Fruit fly (Drosophila melanogaster) whole organism, embryonic: ENCODE measurements around the gene CG15742.

Experiments used
- Atf-2 ChIP-seq: fragments of 200-800 bp; sonication (Bioruptor generic); optimal IDR thresholded peaks from 2 replicates; lab custom pipeline; 2016; ENCODE audit warnings: missing biosample characterization, missing genetic modification characterization
- Atf6 ChIP-seq: fragments of 200-800 bp; sonication (Bioruptor generic); IDR thresholded peaks from 2 replicates; pipeline ENCODE4 v1.3.6; 2022; ENCODE audit warnings: missing biosample characterization, missing genetic modification characterization
- CG10321 ChIP-seq: fragments of 200-800 bp; sonication (Bioruptor generic); IDR thresholded peaks from 2 replicates; pipeline ENCODE4 v1.3.6; 2022; ENCODE audit warnings: missing biosample characterization, missing genetic modification characterization
- CG10543 ChIP-seq: fragments of 200-800 bp; sonication (Bioruptor generic); optimal IDR thresholded peaks from 3 replicates; lab custom pipeline; 2017; ENCODE audit warnings: missing biosample characterization, mild to moderate bottlenecking, missing genetic modification characterization, moderate library complexity
- CG10959 ChIP-seq: fragments of 200-800 bp; sonication (Bioruptor generic); IDR thresholded peaks from 2 replicates; pipeline ENCODE4 v1.3.6; 2022; ENCODE audit warnings: missing biosample characterization, missing genetic modification characterization
- CG11695 ChIP-seq: fragments of 200-800 bp; sonication (Bioruptor generic); IDR thresholded peaks from 3 replicates; pipeline ENCODE4 v1.3.6; 2022; ENCODE audit warnings: missing biosample characterization, missing genetic modification characterization
- CG11696 ChIP-seq: fragments of 200-800 bp; sonication (Bioruptor generic); IDR thresholded peaks from 2 replicates; pipeline ENCODE4 v1.3.6; 2022; ENCODE audit warnings: missing biosample characterization, missing genetic modification characterization
- CG12155 ChIP-seq: fragments of 200-800 bp; sonication (Bioruptor generic); optimal IDR thresholded peaks from 3 replicates; lab custom pipeline; 2016; ENCODE audit warnings: missing biosample characterization, missing genetic modification characterization
- CG14667 ChIP-seq: fragments of 200-800 bp; sonication (Bioruptor generic); IDR thresholded peaks from 2 replicates; pipeline ENCODE4 v1.3.6; 2022; ENCODE audit warnings: missing biosample characterization, missing genetic modification characterization
- CG14860 ChIP-seq: fragments of 200-800 bp; sonication (Bioruptor generic); IDR thresholded peaks from 3 replicates; pipeline ENCODE4 v1.3.6; 2022; ENCODE audit warnings: missing biosample characterization, missing genetic modification characterization; ENCODE audit not compliant: partially characterized antibody
- CG3995 ChIP-seq: fragments of 200-800 bp; sonication (Bioruptor generic); optimal IDR thresholded peaks from 3 replicates; lab custom pipeline; 2016; ENCODE audit warnings: missing biosample characterization, missing genetic modification characterization
- CG4282 ChIP-seq: fragments of 200-800 bp; sonication (Bioruptor generic); optimal IDR thresholded peaks from 2 replicates; lab custom pipeline; 2016; ENCODE audit warnings: missing biosample characterization, missing genetic modification characterization
- CG4730 ChIP-seq: fragments of 200-800 bp; sonication (Bioruptor generic); IDR thresholded peaks from 2 replicates; pipeline ENCODE4 v1.3.6; 2022; ENCODE audit warnings: missing biosample characterization, missing genetic modification characterization
- CG8359 ChIP-seq: fragments of 200-800 bp; sonication (Bioruptor generic); optimal IDR thresholded peaks from 2 replicates; lab custom pipeline; 2017; ENCODE audit warnings: missing biosample characterization, mild to moderate bottlenecking, missing genetic modification characterization, borderline replicate concordance
- Dad ChIP-seq: fragments of 200-800 bp; sonication (Bioruptor generic); optimal IDR thresholded peaks from 3 replicates; lab custom pipeline; 2016; ENCODE audit warnings: missing biosample characterization, missing genetic modification characterization
- Dbx ChIP-seq: fragments of 200-800 bp; sonication (Bioruptor generic); IDR thresholded peaks from 3 replicates; pipeline ENCODE4 v1.3.6; 2022; ENCODE audit warnings: missing biosample characterization, missing genetic modification characterization
- Eip74EF ChIP-seq, 2 experiments: fragments of 200-800 bp in 1 of 2; fragments of >200 bp in 1 of 2; sonication (Bioruptor generic) in 1 of 2; optimal IDR thresholded peaks; 2 replicates each; lab custom pipeline; 2017 to 2019; ENCODE audit warnings: missing biosample characterization in 2 of 2, missing genetic modification characterization in 2 of 2, mild to moderate bottlenecking in 1 of 2, moderate library complexity in 1 of 2
- HLH54F ChIP-seq: fragments of 200-800 bp; sonication (Bioruptor generic); optimal IDR thresholded peaks from 3 replicates; lab custom pipeline; 2016; ENCODE audit warnings: missing biosample characterization, missing genetic modification characterization
- HmgZ ChIP-seq: fragments of 200-800 bp; sonication (Bioruptor generic); optimal IDR thresholded peaks from 2 replicates; lab custom pipeline; 2018; ENCODE audit warnings: missing biosample characterization, mild to moderate bottlenecking, missing genetic modification characterization
- Hmx ChIP-seq: fragments of 200-800 bp; sonication (Bioruptor generic); optimal IDR thresholded peaks from 2 replicates; lab custom pipeline; 2016; ENCODE audit warnings: missing biosample characterization, missing genetic modification characterization
- Myb ChIP-seq: fragments of 200-800 bp; sonication (Bioruptor generic); optimal IDR thresholded peaks from 2 replicates; lab custom pipeline; 2016; ENCODE audit warnings: missing biosample characterization, missing genetic modification characterization
- NFAT ChIP-seq: fragments of 200-800 bp; sonication (Bioruptor generic); IDR thresholded peaks from 2 replicates; pipeline ENCODE4 v1.3.6; 2022; ENCODE audit warnings: missing biosample characterization, missing genetic modification characterization
- NK7.1 ChIP-seq: fragments of 200-800 bp; sonication (Bioruptor generic); optimal IDR thresholded peaks from 3 replicates; lab custom pipeline; 2016; ENCODE audit warnings: missing biosample characterization, missing genetic modification characterization
- Rx ChIP-seq: fragments of 200-800 bp; sonication (Bioruptor generic); IDR thresholded peaks from 2 replicates; pipeline ENCODE4 v1.3.6; 2022; ENCODE audit warnings: missing biosample characterization, missing genetic modification characterization
- Spps ChIP-seq: fragments of 200-800 bp; sonication (Bioruptor generic); optimal IDR thresholded peaks from 2 replicates; lab custom pipeline; 2018; ENCODE audit warnings: missing biosample characterization, mild to moderate bottlenecking, missing genetic modification characterization
- Sry-β ChIP-seq: fragments of 200-800 bp; sonication (Bioruptor generic); optimal IDR thresholded peaks from 2 replicates; lab custom pipeline; 2018; ENCODE audit warnings: missing biosample characterization, mild to moderate bottlenecking, missing genetic modification characterization, moderate library complexity
- ap ChIP-seq: fragments of 200-800 bp; sonication (Bioruptor generic); IDR thresholded peaks from 2 replicates; pipeline ENCODE4 v1.3.6; 2022; ENCODE audit warnings: missing biosample characterization, missing genetic modification characterization
- bbx ChIP-seq: fragments of 200-800 bp; sonication (Bioruptor generic); IDR thresholded peaks from 2 replicates; pipeline ENCODE4 v1.3.6; 2022; ENCODE audit warnings: missing biosample characterization, missing genetic modification characterization; ENCODE audit not compliant: partially characterized antibody
- bsh ChIP-seq, 2 experiments: fragments of 200-800 bp; sonication (Bioruptor generic); optimal IDR thresholded peaks; 2 replicates each; lab custom pipeline; 2017 to 2018; ENCODE audit warnings: mild to moderate bottlenecking in 2 of 2, missing biosample characterization in 2 of 2, missing genetic modification characterization in 2 of 2, moderate library complexity in 1 of 2
- chn ChIP-seq: fragments of 200-800 bp; sonication (Bioruptor generic); optimal IDR thresholded peaks from 2 replicates; lab custom pipeline; 2016; ENCODE audit warnings: missing biosample characterization, missing genetic modification characterization
- croc ChIP-seq: fragments of 200-800 bp; sonication (Bioruptor generic); conservative IDR thresholded peaks from 3 replicates; pipeline ENCODE4 v1.3.6; 2022; ENCODE audit warnings: missing biosample characterization, missing genetic modification characterization
- crol ChIP-seq: fragments of 200-800 bp; sonication (Bioruptor generic); IDR thresholded peaks from 2 replicates; pipeline ENCODE4 v1.3.6; 2022; ENCODE audit warnings: missing biosample characterization, missing genetic modification characterization
- dan ChIP-seq: fragments of 200-800 bp; sonication (Bioruptor generic); IDR thresholded peaks from 2 replicates; pipeline ENCODE4 v1.3.6; 2022; ENCODE audit warnings: missing biosample characterization, missing genetic modification characterization
- dysf ChIP-seq: fragments of 200-800 bp; sonication (Bioruptor generic); IDR thresholded peaks from 3 replicates; pipeline ENCODE4 v1.3.6; 2022; ENCODE audit warnings: missing biosample characterization, missing genetic modification characterization
- en ChIP-seq: fragments of 200-800 bp; sonication (Bioruptor generic); optimal IDR thresholded peaks from 2 replicates; lab custom pipeline; 2016; ENCODE audit warnings: missing biosample characterization, missing genetic modification characterization
- eyg ChIP-seq: fragments of 200-800 bp; sonication (Bioruptor generic); optimal IDR thresholded peaks from 3 replicates; lab custom pipeline; 2016; ENCODE audit warnings: missing biosample characterization, missing genetic modification characterization
- fd102C ChIP-seq: fragments of 200-800 bp; sonication (Bioruptor generic); optimal IDR thresholded peaks from 2 replicates; lab custom pipeline; 2018; ENCODE audit warnings: missing biosample characterization, mild to moderate bottlenecking, missing genetic modification characterization, moderate library complexity
- fd64A ChIP-seq: fragments of 200-800 bp; sonication (Bioruptor generic); optimal IDR thresholded peaks from 3 replicates; lab custom pipeline; 2018; ENCODE audit warnings: missing biosample characterization, mild to moderate bottlenecking, missing genetic modification characterization
- hkb ChIP-seq, 2 experiments: fragments of 200-800 bp in 1 of 2; fragments of >200 bp in 1 of 2; sonication (Bioruptor generic) in 1 of 2; IDR thresholded peaks in 1 of 2; optimal IDR thresholded peaks in 1 of 2; 2 replicates each; pipeline versions ENCODE4 v1.3.6 to Lab custom; 2017 to 2022; ENCODE audit warnings: missing biosample characterization in 1 of 2, missing genetic modification characterization in 1 of 2
- jigr1 ChIP-seq: fragments of 200-800 bp; sonication (Bioruptor generic); IDR thresholded peaks from 3 replicates; pipeline ENCODE4 v1.3.6; 2022; ENCODE audit warnings: missing biosample characterization, missing genetic modification characterization
- jing ChIP-seq: fragments of 200-800 bp; sonication (Bioruptor generic); optimal IDR thresholded peaks from 2 replicates; lab custom pipeline; 2018; ENCODE audit warnings: missing biosample characterization, mild to moderate bottlenecking, missing genetic modification characterization
- nerfin-2 ChIP-seq: fragments of 200-800 bp; sonication (Bioruptor generic); IDR thresholded peaks from 2 replicates; pipeline ENCODE4 v1.3.6; 2022; ENCODE audit warnings: missing biosample characterization, missing genetic modification characterization; ENCODE audit not compliant: partially characterized antibody
- nom ChIP-seq: fragments of 200-800 bp; sonication (Bioruptor generic); optimal IDR thresholded peaks from 2 replicates; lab custom pipeline; 2017; ENCODE audit warnings: missing biosample characterization, missing genetic modification characterization, mild to moderate bottlenecking, moderate library complexity, missing genetic modification reagents
- pan ChIP-seq, 4 experiments: fragments of >200 bp in 3 of 4; fragments of 200-800 bp in 1 of 4; sonication (Bioruptor generic) in 1 of 4; optimal IDR thresholded peaks in 3 of 4; IDR thresholded peaks in 1 of 4; 2 replicates each; pipeline versions ENCODE4 v1.3.6 to Lab custom; 2017 to 2022; ENCODE audit warnings: missing biosample characterization in 2 of 4, missing genetic modification characterization in 2 of 4, mixed read lengths in 1 of 4
- pita ChIP-seq: fragments of 200-800 bp; sonication (Bioruptor generic); optimal IDR thresholded peaks from 2 replicates; lab custom pipeline; 2017; ENCODE audit warnings: missing biosample characterization, mild to moderate bottlenecking, missing genetic modification characterization
- sob ChIP-seq: fragments of 200-800 bp; sonication (Bioruptor generic); IDR thresholded peaks from 2 replicates; pipeline ENCODE4 v1.3.6; 2022; ENCODE audit warnings: missing biosample characterization, missing genetic modification characterization
- sug ChIP-seq: fragments of 200-800 bp; optimal IDR thresholded peaks from 2 replicates; lab custom pipeline; 2019; ENCODE audit warnings: missing biosample characterization, mild to moderate bottlenecking, missing genetic modification characterization, moderate library complexity
- tup ChIP-seq: fragments of 200-800 bp; sonication (Bioruptor generic); optimal IDR thresholded peaks from 2 replicates; lab custom pipeline; 2016; ENCODE audit warnings: missing biosample characterization, mild to moderate bottlenecking, missing genetic modification characterization, moderate library complexity
- vfl ChIP-seq: fragments of 200-800 bp; sonication (Bioruptor generic); optimal IDR thresholded peaks from 2 replicates; lab custom pipeline; 2016; ENCODE audit warnings: missing biosample characterization, missing genetic modification characterization
- zfh2 ChIP-seq: fragments of 200-800 bp; sonication (Bioruptor generic); optimal IDR thresholded peaks from 2 replicates; lab custom pipeline; 2016; ENCODE audit warnings: missing biosample characterization, missing genetic modification characterization

CG15742 gene

dm6 chrX:13273417-13273816 lies 15.1 kb upstream of the CG15742 start (continued):
- TF ChIP-seq Dbx, result peak; percentile 14; the same call in 1 of the 3 replicates
- TF ChIP-seq Rx (GFP tag; lab: Robert Waterston, UW), result no peak
- TF ChIP-seq dysf (GFP tag; lab: Robert Waterston, UW), result 0 out of 3 replicates have a peak, but pooled peaks have one; percentile 44
- no peak for TF ChIP-seq NK7.1 (GFP tag; lab: Kevin White, UChicago)
- no peak for TF ChIP-seq Eip74EF (GFP tag; optimal IDR thresholded peaks at IDR 0.05; lab: Kevin White, UChicago)
- no peak for TF ChIP-seq croc (GFP tag; lab: Robert Waterston, UW)
- no peak for TF ChIP-seq jing (GFP tag; lab: Kevin White, UChicago)
- TF ChIP-seq sug (tag; lab: Kevin White, UChicago), result peak; percentile 15
- no peak for TF ChIP-seq nerfin-2 (GFP tag; lab: Robert Waterston, UW)
- TF ChIP-seq vfl (GFP tag; lab: Kevin White, UChicago), result no peak
- no peak for TF ChIP-seq Dad
- no peak for TF ChIP-seq Hmx (GFP tag; lab: Kevin White, UChicago)
- TF ChIP-seq CG3995, result no peak
- no peak for TF ChIP-seq pita
- no peak for TF ChIP-seq pan (optimal IDR thresholded peaks at IDR 0.05; lab: Kevin White, UChicago)
- peak in 1 of 2 experiments; percentile 15 for TF ChIP-seq pan (GFP tag; optimal IDR thresholded peaks at IDR 0.05 in 1 of 2, IDR thresholded peaks at IDR 0.05 in 1 of 2)
- TF ChIP-seq sob, result 0 out of 2 replicates have a peak, but pooled peaks have one; percentile 11
- no peak for TF ChIP-seq CG12155 (GFP tag; lab: Kevin White, UChicago)
- TF ChIP-seq HLH54F (GFP tag; lab: Kevin White, UChicago), result no peak
- no peak for TF ChIP-seq eyg (GFP tag; lab: Kevin White, UChicago)
- TF ChIP-seq CG4282 (GFP tag; lab: Kevin White, UChicago), result no peak
- no peak for TF ChIP-seq CG8359
- no peak for TF ChIP-seq Atf6
- no peak for TF ChIP-seq tup (GFP tag; lab: Kevin White, UChicago)
- TF ChIP-seq crol (GFP tag; lab: Robert Waterston, UW), result peak; percentile 55
- no peak for TF ChIP-seq CG10543 (GFP tag; lab: Kevin White, UChicago)
- peak in 1 of 2 experiments; percentile 19 for TF ChIP-seq bsh (GFP tag; optimal IDR thresholded peaks at IDR 0.05; lab: Kevin White, UChicago)
- TF ChIP-seq NFAT (GFP tag; lab: Robert Waterston, UW), result no peak; the same call in 1 of the 2 replicates
- no peak for TF ChIP-seq Spps (tag; lab: Kevin White, UChicago)
- TF ChIP-seq CG11696 (GFP tag; lab: Robert Waterston, UW), result peak; percentile 80
- TF ChIP-seq ap (GFP tag; lab: Robert Waterston, UW), result no peak
- TF ChIP-seq zfh2 (GFP tag; lab: Kevin White, UChicago), result no peak
- TF ChIP-seq nom (GFP tag; lab: Kevin White, UChicago), result peak; percentile 8
- TF ChIP-seq en, result no peak
- TF ChIP-seq bbx (GFP tag; lab: Robert Waterston, UW), result no peak
- no peak for TF ChIP-seq CG14860 (GFP tag; lab: Robert Waterston, UW)
- TF ChIP-seq fd64A (GFP tag; lab: Kevin White, UChicago), result no peak
- TF ChIP-seq jigr1 (GFP tag; lab: Robert Waterston, UW), result no peak
- no peak for TF ChIP-seq Sry-β
- TF ChIP-seq fd102C (GFP tag; lab: Kevin White, UChicago), result no peak
- no peak for TF ChIP-seq chn
- TF ChIP-seq Myb (GFP tag; lab: Kevin White, UChicago), result no peak
- no peak for TF ChIP-seq HmgZ (tag; lab: Kevin White, UChicago)
- no peak for TF ChIP-seq CG14667 (GFP tag; lab: Robert Waterston, UW)
- TF ChIP-seq hkb (optimal IDR thresholded peaks at IDR 0.05; lab: Kevin White, UChicago), result no peak
- TF ChIP-seq hkb (GFP tag; IDR thresholded peaks at IDR 0.05; lab: Robert Waterston, UW), result 0 out of 2 replicates have a peak, but pooled peaks have one; percentile 28
- TF ChIP-seq CG10959 (GFP tag; lab: Robert Waterston, UW), result no peak
- TF ChIP-seq CG11695 (GFP tag; lab: Robert Waterston, UW), result 0 out of 3 replicates have a peak, but pooled peaks have one; percentile 37
- no peak for TF ChIP-seq CG10321 (GFP tag; lab: Robert Waterston, UW)
- TF ChIP-seq CG4730 (GFP tag; lab: Robert Waterston, UW), result no peak
- no peak for TF ChIP-seq Atf-2 (GFP tag; lab: Kevin White, UChicago)
- TF ChIP-seq dan, result no peak
